Worm (Caenorhabditis elegans) whole organism, L4 larva: ENCODE results near the gene nas-31.

ENCODE experiments used
- F44E2.7 ChIP-seq: fragments of 200-800 bp; sonication (Bioruptor generic); IDR thresholded peaks from 2 replicates; pipeline ENCODE4 v2.1.2; 2022; ENCODE audit warnings: missing genetic modification characterization, missing compliant biosample characterization
- R02D3.7 ChIP-seq: fragments of 150-350 bp; sonication (generic microtip); optimal IDR thresholded peaks from 3 replicates; lab custom pipeline; 2014; ENCODE audit warnings: missing biosample characterization, missing genetic modification characterization
- T20F7.1 ChIP-seq: fragments of 200-800 bp; sonication (Bioruptor generic); optimal IDR thresholded peaks from 2 replicates; lab custom pipeline; 2018; ENCODE audit warnings: mild to moderate bottlenecking, missing genetic modification characterization, missing compliant biosample characterization
- Y48G9A.11 ChIP-seq: fragments of 200-800 bp; sonication (Bioruptor generic); IDR thresholded peaks from 2 replicates; pipeline ENCODE4 v1.3.6; 2022; ENCODE audit warnings: missing genetic modification reagents, missing genetic modification characterization, missing compliant biosample characterization
- ZK546.5 ChIP-seq, 2 experiments: sonication (generic microtip); optimal IDR thresholded peaks; 2 replicates each; lab custom pipeline; 2017; ENCODE audit warnings: missing biosample characterization in 2 of 2, missing genetic modification characterization in 2 of 2
- ama-1 ChIP-seq: fragments of 150-350 bp; optimal IDR thresholded peaks from 2 replicates; lab custom pipeline; 2014; ENCODE audit warnings: inconsistent platforms, mixed read lengths
- attf-4 ChIP-seq: sonication (generic microtip); optimal IDR thresholded peaks from 3 replicates; lab custom pipeline; 2017; ENCODE audit warnings: missing biosample characterization, missing genetic modification characterization
- ceh-20 ChIP-seq: fragments of 200-800 bp; sonication (Bioruptor generic); IDR thresholded peaks from 2 replicates; pipeline ENCODE4 v1.3.6; 2022; ENCODE audit warnings: missing genetic modification reagents, missing genetic modification characterization, missing compliant biosample characterization
- ceh-44 ChIP-seq: fragments of 200-800 bp; sonication (Bioruptor generic); IDR thresholded peaks from 2 replicates; pipeline ENCODE4 v1.3.6; 2022; ENCODE audit warnings: missing genetic modification reagents, missing genetic modification characterization, missing compliant biosample characterization
- ceh-62 ChIP-seq: sonication (generic microtip); optimal IDR thresholded peaks from 2 replicates; lab custom pipeline; 2017; ENCODE audit warnings: missing biosample characterization, missing genetic modification characterization
- cey-2 ChIP-seq: sonication (generic microtip); optimal IDR thresholded peaks from 3 replicates; lab custom pipeline; 2017; ENCODE audit warnings: missing genetic modification characterization, mild to moderate bottlenecking, missing compliant biosample characterization, antibody characterized with exemption, borderline replicate concordance; ENCODE audit not compliant: insufficient read depth
- ctbp-1 ChIP-seq: fragments of 200-800 bp; sonication (Bioruptor generic); IDR thresholded peaks from 2 replicates; pipeline ENCODE4 v1.3.6; 2022; ENCODE audit warnings: missing genetic modification reagents, missing genetic modification characterization, missing compliant biosample characterization
- daf-16 ChIP-seq, 3 experiments: sonication (generic microtip); optimal IDR thresholded peaks; 2 replicates each; lab custom pipeline; 2016 to 2017; ENCODE audit warnings: missing genetic modification characterization in 3 of 3, missing genetic modification reagents in 3 of 3, mild to moderate bottlenecking in 2 of 3, missing compliant biosample characterization in 2 of 3, missing biosample characterization in 1 of 3, moderate library complexity in 1 of 3
- dmd-9 ChIP-seq: fragments of 200-800 bp; sonication (Bioruptor generic); IDR thresholded peaks from 2 replicates; pipeline ENCODE4 v1.3.6; 2022; ENCODE audit warnings: missing genetic modification reagents, missing genetic modification characterization, missing compliant biosample characterization
- dpl-1 ChIP-seq: fragments of 150-350 bp; optimal IDR thresholded peaks from 2 replicates; lab custom pipeline; 2014; ENCODE audit warnings: missing biosample characterization, missing genetic modification reagents, missing genetic modification characterization
- egl-27 ChIP-seq: sonication (generic microtip); optimal IDR thresholded peaks from 3 replicates; lab custom pipeline; 2017; ENCODE audit warnings: missing biosample characterization, missing genetic modification reagents, missing genetic modification characterization
- egl-43 ChIP-seq: fragments of 200-800 bp; sonication (Bioruptor generic); IDR thresholded peaks from 2 replicates; pipeline ENCODE4 v1.3.6; 2022; ENCODE audit warnings: missing genetic modification reagents, missing genetic modification characterization, missing compliant biosample characterization
- fos-1 ChIP-seq: fragments of 150-350 bp; optimal IDR thresholded peaks from 2 replicates; lab custom pipeline; 2014; ENCODE audit warnings: missing biosample characterization, missing genetic modification characterization
- hlh-11 ChIP-seq: fragments of 200-800 bp; sonication (Bioruptor generic); optimal IDR thresholded peaks from 2 replicates; lab custom pipeline; 2018; ENCODE audit warnings: mild to moderate bottlenecking, missing genetic modification characterization, missing compliant biosample characterization
- hlh-30 ChIP-seq: sonication (generic microtip); optimal IDR thresholded peaks from 2 replicates; lab custom pipeline; 2017; ENCODE audit warnings: antibody characterized with exemption, mild to moderate bottlenecking, missing genetic modification characterization, missing compliant biosample characterization; ENCODE audit not compliant: insufficient read depth
- jun-1 ChIP-seq: fragments of 150-350 bp; optimal IDR thresholded peaks from 2 replicates; lab custom pipeline; 2014; ENCODE audit warnings: missing biosample characterization, missing genetic modification reagents, missing genetic modification characterization
- lim-7 ChIP-seq: fragments of 200-800 bp; sonication (Bioruptor generic); IDR thresholded peaks from 2 replicates; pipeline ENCODE4 v1.3.6; 2022; ENCODE audit warnings: missing genetic modification characterization, missing compliant biosample characterization
- lin-13 ChIP-seq: fragments of 150-350 bp; optimal IDR thresholded peaks from 2 replicates; lab custom pipeline; 2014; ENCODE audit warnings: missing biosample characterization, missing genetic modification reagents, missing genetic modification characterization
- lin-39 ChIP-seq: fragments of 150-350 bp; optimal IDR thresholded peaks from 2 replicates; lab custom pipeline; 2014; ENCODE audit warnings: missing biosample characterization, missing genetic modification reagents, missing genetic modification characterization
- madf-9 ChIP-seq: fragments of 200-800 bp; sonication (Bioruptor generic); conservative IDR thresholded peaks from 2 replicates; pipeline ENCODE4 v1.3.6; 2022; ENCODE audit warnings: missing genetic modification reagents, missing genetic modification characterization, missing compliant biosample characterization
- mdl-1 ChIP-seq, 2 experiments: fragments of 150-350 bp in 1 of 2; sonication (generic microtip) in 1 of 2; optimal IDR thresholded peaks; 2 replicates each; lab custom pipeline; 2014 to 2017; ENCODE audit warnings: missing biosample characterization in 2 of 2, missing genetic modification characterization in 2 of 2
- mdt-29 ChIP-seq: fragments of 200-800 bp; sonication (Bioruptor generic); IDR thresholded peaks from 2 replicates; pipeline ENCODE4 v1.3.6; 2022; ENCODE audit warnings: missing genetic modification reagents, missing genetic modification characterization, missing compliant biosample characterization
- mep-1 ChIP-seq: fragments of 150-350 bp; sonication (generic microtip); optimal IDR thresholded peaks from 3 replicates; lab custom pipeline; 2014; ENCODE audit warnings: missing biosample characterization, missing genetic modification characterization
- mes-2 ChIP-seq: sonication (generic microtip); optimal IDR thresholded peaks from 2 replicates; lab custom pipeline; 2016; ENCODE audit warnings: missing genotype, mild to moderate bottlenecking, missing genetic modification characterization, missing compliant biosample characterization; ENCODE audit not compliant: poor library complexity, severe bottlenecking
- mxl-2 ChIP-seq: fragments of 200-800 bp; sonication (Bioruptor generic); conservative IDR thresholded peaks from 2 replicates; pipeline ENCODE4 v1.3.6; 2022; ENCODE audit warnings: missing genetic modification reagents, missing genetic modification characterization, missing compliant biosample characterization
- nhr-237 ChIP-seq: sonication (generic microtip); optimal IDR thresholded peaks from 2 replicates; lab custom pipeline; 2017; ENCODE audit warnings: missing biosample characterization, missing genetic modification characterization
- nhr-28 ChIP-seq: fragments of 150-350 bp; optimal IDR thresholded peaks from 2 replicates; lab custom pipeline; 2014; ENCODE audit warnings: missing biosample characterization, missing genetic modification characterization
- nhr-6 ChIP-seq: fragments of 150-350 bp; optimal IDR thresholded peaks from 2 replicates; lab custom pipeline; 2014; ENCODE audit warnings: missing biosample characterization, missing genetic modification characterization
- nhr-76 ChIP-seq: fragments of 150-350 bp; optimal IDR thresholded peaks from 2 replicates; lab custom pipeline; 2014; ENCODE audit warnings: missing biosample characterization, missing genetic modification characterization
- nhr-77 ChIP-seq: fragments of 150-350 bp; optimal IDR thresholded peaks from 2 replicates; lab custom pipeline; 2014; ENCODE audit warnings: missing biosample characterization, missing genetic modification characterization
- pha-4 ChIP-seq, 2 experiments: fragments of 150-350 bp in 1 of 2; fragments of 200-800 bp in 1 of 2; sonication (Bioruptor generic) in 1 of 2; IDR thresholded peaks in 1 of 2; optimal IDR thresholded peaks in 1 of 2; 2 replicates each; pipeline versions ENCODE4 v1.3.6 to Lab custom; 2014 to 2022; ENCODE audit warnings: missing genetic modification characterization in 2 of 2, missing genetic modification reagents in 2 of 2, missing biosample characterization in 1 of 2, missing compliant biosample characterization in 1 of 2
- rbr-2 ChIP-seq: sonication (generic microtip); optimal IDR thresholded peaks from 2 replicates; lab custom pipeline; 2016; ENCODE audit warnings: missing genotype, missing genetic modification characterization, missing compliant biosample characterization
- saeg-2 ChIP-seq: fragments of 200-800 bp; sonication (Bioruptor generic); IDR thresholded peaks from 2 replicates; pipeline ENCODE4 v1.3.6; 2022; ENCODE audit warnings: missing genetic modification reagents, missing genetic modification characterization, missing compliant biosample characterization
- sdz-12 ChIP-seq: fragments of 200-800 bp; sonication (Bioruptor generic); optimal IDR thresholded peaks from 2 replicates; lab custom pipeline; 2018; ENCODE audit warnings: mild to moderate bottlenecking, missing genetic modification characterization, missing compliant biosample characterization
- snpc-1.2 ChIP-seq: fragments of 200-800 bp; sonication (Bioruptor generic); IDR thresholded peaks from 2 replicates; pipeline ENCODE4 v1.3.6; 2022; ENCODE audit warnings: missing genetic modification reagents, missing genetic modification characterization, missing compliant biosample characterization
- spr-1 ChIP-seq: sonication (generic microtip); optimal IDR thresholded peaks from 2 replicates; lab custom pipeline; 2016; ENCODE audit warnings: mild to moderate bottlenecking, missing genetic modification characterization, missing compliant biosample characterization
- tag-97 ChIP-seq: fragments of 200-800 bp; sonication (Bioruptor generic); IDR thresholded peaks from 2 replicates; pipeline ENCODE4 v1.3.6; 2022; ENCODE audit warnings: missing genetic modification characterization, missing compliant biosample characterization
- unc-62 ChIP-seq, 3 experiments: fragments of 150-350 bp in 1 of 3; sonication (generic microtip); optimal IDR thresholded peaks in 2 of 3; peaks in 1 of 3; 1 replicate in 1 of 3; 2 replicates in 2 of 3; lab custom pipeline; 2014 to 2017; ENCODE audit warnings: missing biosample characterization in 3 of 3, missing genetic modification characterization in 3 of 3, missing genetic modification reagents in 3 of 3, missing genotype in 1 of 3
- zfp-3 ChIP-seq: fragments of 200-800 bp; sonication (Bioruptor generic); conservative IDR thresholded peaks from 2 replicates; pipeline ENCODE4 v1.3.6; 2022; ENCODE audit warnings: missing genetic modification reagents, missing genetic modification characterization, missing compliant biosample characterization
- zip-2 ChIP-seq: fragments of 150-350 bp; optimal IDR thresholded peaks from 2 replicates; lab custom pipeline; 2014; ENCODE audit warnings: missing biosample characterization, missing genetic modification characterization

Gene nas-31

DNA sequence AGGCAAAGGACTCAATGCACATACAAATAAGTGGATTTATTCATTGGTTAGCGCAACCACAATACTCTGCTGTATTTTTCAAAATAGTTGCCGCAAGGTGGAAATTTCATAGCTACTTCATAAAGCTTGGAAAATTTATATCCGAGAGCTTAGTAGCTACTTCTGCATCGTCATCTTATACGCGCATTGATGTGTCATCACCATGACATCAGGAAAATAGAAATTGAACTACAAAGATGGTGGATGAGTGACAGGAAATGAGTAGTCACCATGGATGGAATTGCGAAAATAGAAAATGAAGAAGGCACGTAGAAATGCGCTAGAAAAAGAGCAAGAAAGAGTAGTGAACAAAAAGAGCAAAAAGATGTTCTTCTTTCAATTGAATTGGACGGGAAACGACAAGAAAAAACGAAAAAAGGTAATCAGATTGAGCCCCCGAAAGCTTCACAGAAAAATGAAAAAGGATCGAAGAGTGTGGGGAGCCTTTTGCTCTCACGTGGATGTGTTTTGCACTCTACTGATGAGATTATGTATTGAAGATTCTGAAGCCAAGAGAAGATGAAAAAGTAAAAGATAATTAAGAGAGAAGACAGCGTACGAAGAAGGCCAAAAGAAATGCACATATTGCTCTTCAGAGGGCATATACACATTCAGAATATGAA, 46.6 kb downstream of the nas-31 start (continued):
- TF ChIP-seq ctbp-1 (GFP tag; lab: Robert Waterston, UW) (peak; percentile 68; the same call in 1 of the 2 replicates), rbr-2 (tag; lab: Kevin White, UChicago) (no peak), R02D3.7 (no peak), F44E2.7 (GFP tag; lab: Robert Waterston, UW) (no peak), nhr-237 (no peak), madf-9 (GFP tag; lab: Robert Waterston, UW) (no peak), ceh-62 (no peak), mes-2 (no peak), ceh-20 (no peak), egl-43 (GFP tag; lab: Robert Waterston, UW) (no peak)

DNA sequence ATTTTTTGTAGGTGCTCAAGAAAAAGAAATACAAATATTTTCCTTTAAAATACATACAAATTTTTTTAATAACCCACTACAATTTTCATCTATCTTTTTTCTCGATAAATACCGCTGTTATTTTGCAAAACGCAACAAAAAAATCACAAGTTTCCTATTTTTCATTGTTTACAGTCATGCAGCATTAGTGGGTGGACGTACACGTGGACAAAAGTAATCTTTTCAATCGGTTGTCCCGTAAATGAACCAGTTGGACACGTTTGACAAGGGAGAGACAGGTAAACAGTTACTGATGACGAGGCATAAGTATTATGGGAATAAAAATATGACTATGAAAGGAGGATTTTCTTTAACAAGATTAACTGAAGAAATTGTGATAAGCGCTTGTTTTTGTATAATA, 48.5 kb downstream of the nas-31 start:
- no peak for TF ChIP-seq lin-13 (GFP tag; lab: Kevin White, UChicago)
- no peak for TF ChIP-seq daf-16 (GFP tag; optimal IDR thresholded peaks at IDR 0.05; lab: Kevin White, UChicago)
- TF ChIP-seq daf-16 (tag; optimal IDR thresholded peaks at IDR 0.05; lab: Kevin White, UChicago): peak; percentile 0
- no peak for TF ChIP-seq cey-2
- no peak for TF ChIP-seq dpl-1 (GFP tag; lab: Kevin White, UChicago)
- no peak for TF ChIP-seq tag-97
- no peak for TF ChIP-seq ama-1
- TF ChIP-seq lim-7: no peak
- TF ChIP-seq nhr-77 (tag; lab: Kevin White, UChicago): no peak
- no peak for TF ChIP-seq mdt-29 (GFP tag; lab: Robert Waterston, UW)
- no peak for TF ChIP-seq mxl-2 (GFP tag; lab: Robert Waterston, UW)
- TF ChIP-seq lin-39 (tag; lab: Kevin White, UChicago): no peak
- no peak for TF ChIP-seq egl-27 (tag; lab: Kevin White, UChicago)
- TF ChIP-seq jun-1: no peak
- no peak for TF ChIP-seq nhr-28 (tag; lab: Kevin White, UChicago)
- no peak for TF ChIP-seq madf-9 (GFP tag; lab: Robert Waterston, UW)
- TF ChIP-seq mes-2: no peak
- no peak for TF ChIP-seq ZK546.5 (tag; optimal IDR thresholded peaks at IDR 0.05; lab: Kevin White, UChicago)
- no peak for TF ChIP-seq fos-1 (tag; lab: Kevin White, UChicago)
- TF ChIP-seq mep-1 (tag; lab: Kevin White, UChicago): no peak
- peak; percentile 39 for TF ChIP-seq hlh-30 (tag; lab: Kevin White, UChicago)
- TF ChIP-seq dmd-9 (GFP tag; lab: Robert Waterston, UW): no peak
- peak in 1 of 2 experiments; percentile 18 for TF ChIP-seq mdl-1 (tag; optimal IDR thresholded peaks at IDR 0.05; lab: Kevin White, UChicago)
- TF ChIP-seq unc-62 (GFP tag; optimal IDR thresholded peaks at IDR 0.05 in 1 of 2; lab: Kevin White, UChicago): peak in 1 of 2 experiments; percentile 76
- TF ChIP-seq unc-62 (tag; optimal IDR thresholded peaks at IDR 0.05; lab: Kevin White, UChicago): no peak

- TF ChIP-seq cey-2 (no peak), pha-4 (GFP tag; IDR thresholded peaks at IDR 0.05; lab: Robert Waterston, UW) (no peak), pha-4 (tag; optimal IDR thresholded peaks at IDR 0.05; lab: Kevin White, UChicago) (peak; percentile 26), T20F7.1 (GFP tag; lab: Kevin White, UChicago) (no peak), saeg-2 (GFP tag; lab: Robert Waterston, UW) (no peak), zip-2 (tag; lab: Kevin White, UChicago) (no peak), spr-1 (tag; lab: Kevin White, UChicago) (no peak), lin-13 (GFP tag; lab: Kevin White, UChicago) (peak; percentile 46), nhr-76 (tag; lab: Kevin White, UChicago) (no peak), nhr-6 (tag; lab: Kevin White, UChicago) (peak; percentile 78), Y48G9A.11 (no peak), ceh-44 (GFP tag; lab: Robert Waterston, UW) (no peak), ceh-20 (peak; percentile 52; the same call in 1 of the 2 replicates), lin-39 (tag; lab: Kevin White, UChicago) (no peak), ceh-62 (no peak), fos-1 (tag; lab: Kevin White, UChicago) (no peak), hlh-11 (peak; percentile 93), ZK546.5 (tag; optimal IDR thresholded peaks at IDR 0.05; lab: Kevin White, UChicago) (no peak), daf-16 (GFP tag; optimal IDR thresholded peaks at IDR 0.05; lab: Kevin White, UChicago) (no peak), daf-16 (tag; optimal IDR thresholded peaks at IDR 0.05; lab: Kevin White, UChicago) (peak; percentile 45), attf-4 (tag; lab: Kevin White, UChicago) (no peak), zfp-3 (GFP tag; lab: Robert Waterston, UW) (no peak), snpc-1.2 (GFP tag; lab: Robert Waterston, UW) (no peak), sdz-12 (no peak), dpl-1 (GFP tag; lab: Kevin White, UChicago) (peak; percentile 41)
Measured at ce11 chrV:10871457-10871861, 50.2 kb downstream of the nas-31 start.
